Fruit fly (Drosophila melanogaster) whole organism, prepupa: ENCODE data around the gene Tsp86D.

Source experiments
- Blimp-1 ChIP-seq: fragments of 200-800 bp; sonication (Bioruptor generic); optimal IDR thresholded peaks from 3 replicates; lab custom pipeline; 2017; ENCODE audit warnings: missing biosample characterization, missing genetic modification characterization, mild to moderate bottlenecking, moderate library complexity, missing genetic modification reagents
- CG11294 ChIP-seq: fragments of 200-800 bp; sonication (Bioruptor generic); IDR thresholded peaks from 2 replicates; pipeline ENCODE4 v1.3.6; 2022; ENCODE audit warnings: missing biosample characterization, missing genetic modification characterization
- CG11902 ChIP-seq: fragments of 200-800 bp; sonication (Bioruptor generic); optimal IDR thresholded peaks from 3 replicates; lab custom pipeline; 2016; ENCODE audit warnings: missing biosample characterization, missing genetic modification characterization
- CG3032 ChIP-seq: fragments of 200-800 bp; optimal IDR thresholded peaks from 2 replicates; lab custom pipeline; 2019; ENCODE audit warnings: missing biosample characterization, mild to moderate bottlenecking, missing genetic modification characterization, moderate library complexity
- CG6276 ChIP-seq: fragments of 200-800 bp; sonication (Bioruptor generic); optimal IDR thresholded peaks from 2 replicates; lab custom pipeline; 2017; ENCODE audit warnings: missing biosample characterization, mild to moderate bottlenecking, missing genetic modification characterization
- Hr39 ChIP-seq: fragments of 200-800 bp; sonication (Bioruptor generic); optimal IDR thresholded peaks from 2 replicates; lab custom pipeline; 2016; ENCODE audit warnings: missing biosample characterization, missing genetic modification characterization
- OdsH ChIP-seq: fragments of 200-800 bp; sonication (Bioruptor generic); optimal IDR thresholded peaks from 3 replicates; lab custom pipeline; 2016; ENCODE audit warnings: missing biosample characterization, missing genetic modification characterization
- Sox102F ChIP-seq: fragments of 200-800 bp; sonication (Bioruptor generic); optimal IDR thresholded peaks from 2 replicates; lab custom pipeline; 2016; ENCODE audit warnings: missing biosample characterization, mild to moderate bottlenecking, missing genetic modification characterization
- Sox15 ChIP-seq: fragments of 200-800 bp; sonication (Bioruptor generic); optimal IDR thresholded peaks from 3 replicates; lab custom pipeline; 2016; ENCODE audit warnings: missing biosample characterization, missing genetic modification characterization
- dac ChIP-seq: fragments of 200-800 bp; sonication (Bioruptor generic); optimal IDR thresholded peaks from 2 replicates; lab custom pipeline; 2017; ENCODE audit warnings: missing biosample characterization, mild to moderate bottlenecking, missing genetic modification characterization
- salr ChIP-seq, 2 experiments: fragments of 200-800 bp; sonication (Bioruptor generic); optimal IDR thresholded peaks; 3 replicates each; lab custom pipeline; 2016 to 2018; ENCODE audit warnings: missing biosample characterization in 2 of 2, missing genetic modification characterization in 2 of 2, mild to moderate bottlenecking in 1 of 2

- no peak for TF ChIP-seq dac (GFP tag; lab: Kevin White, UChicago)
- no peak for TF ChIP-seq Blimp-1
- TF ChIP-seq Hr39 (GFP tag; lab: Kevin White, UChicago) = no peak
- TF ChIP-seq CG6276 (GFP tag; lab: Kevin White, UChicago) = no peak
- TF ChIP-seq CG11294 (GFP tag; lab: Robert Waterston, UW) = no peak
- no peak for TF ChIP-seq CG3032 (tag; lab: Kevin White, UChicago)
- TF ChIP-seq Sox15 = no peak
- TF ChIP-seq OdsH = no peak
- TF ChIP-seq CG11902 (GFP tag; lab: Kevin White, UChicago) = no peak
- TF ChIP-seq salr (GFP tag; optimal IDR thresholded peaks at IDR 0.05; lab: Kevin White, UChicago) = no peak
- no peak for TF ChIP-seq Sox102F
Measured at dm6 chr3R:10879219-10879618, 10.7 kb downstream of the Tsp86D start, which contains the start of gene CG14695.
